Worm (Caenorhabditis elegans): ENCODE measurements around the gene nekl-3.
A peak's percentile ranks its signal among the peaks of the same experiment; 100 is the strongest.

The nekl-3 gene

DNA sequence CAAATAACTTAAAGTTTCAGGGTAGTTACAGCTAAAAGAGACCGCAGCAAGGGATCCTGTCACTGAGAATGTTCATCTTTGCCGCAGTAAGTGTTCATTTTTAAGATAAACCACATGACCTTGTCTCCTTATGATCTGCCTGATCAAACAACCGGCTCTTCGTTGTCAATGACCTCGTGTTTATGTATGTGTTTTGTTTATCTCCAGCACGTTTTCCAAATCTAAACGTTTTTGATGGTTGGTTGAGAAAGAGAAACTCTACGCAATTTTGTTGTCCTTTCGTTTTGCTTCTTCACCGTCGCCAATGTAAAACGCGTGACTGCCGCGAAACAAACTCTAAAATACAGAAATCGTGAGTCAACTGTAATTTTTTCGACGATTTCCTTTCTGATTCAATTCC, 42.8 kb upstream of the nekl-3 start, which contains the start of gene tsct-1:
TSS of gene tsct-1 (plus strand) at position 12 of the 400 bp plus-strand sequence.
- TF ChIP-seq nhr-129 (tag; optimal IDR thresholded peaks at IDR 0.05) (peak; percentile 1), peb-1 (tag; optimal IDR thresholded peaks at IDR 0.05) (no peak)

DNA sequence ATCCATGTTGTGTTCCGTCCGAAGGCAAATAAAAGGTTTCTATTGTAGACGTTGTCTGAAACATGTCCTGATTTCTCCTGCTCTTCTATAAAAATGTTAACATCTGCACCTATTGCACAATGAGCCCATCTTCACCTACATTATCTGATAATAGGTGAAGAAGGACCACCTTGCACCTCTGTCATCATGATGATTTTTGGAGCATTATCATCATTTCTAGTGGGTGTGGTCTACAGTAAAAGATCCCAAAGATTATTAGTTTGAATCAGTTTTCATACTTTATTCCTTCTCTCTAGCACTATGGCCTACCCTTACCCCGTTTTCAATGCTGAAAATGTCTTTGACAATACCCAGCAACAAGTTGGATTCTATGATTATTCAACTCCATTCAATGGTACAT, 39.0 kb upstream of the nekl-3 start, which contains the start of gene med-1:
TSS of gene med-1 (plus strand) at position 301 of the 400 bp plus-strand sequence.
- no peak for TF ChIP-seq unc-39 (tag; optimal IDR thresholded peaks at IDR 0.05)
- no peak for TF ChIP-seq sma-3 (GFP tag; optimal IDR thresholded peaks at IDR 0.05)
- no peak for TF ChIP-seq ZK546.5 (tag; optimal IDR thresholded peaks at IDR 0.05)
- no peak for TF ChIP-seq nhr-129 (tag; optimal IDR thresholded peaks at IDR 0.05)
- no peak for TF ChIP-seq nhr-23 (tag; optimal IDR thresholded peaks at IDR 0.05)
- no peak for TF ChIP-seq sma-9 (GFP tag; optimal IDR thresholded peaks at IDR 0.05)
- TF ChIP-seq sma-9 (tag; optimal IDR thresholded peaks at IDR 0.05): no peak
- TF ChIP-seq unc-55 (GFP tag; optimal IDR thresholded peaks at IDR 0.05): no peak
- no peak for TF ChIP-seq lin-11 (tag; optimal IDR thresholded peaks at IDR 0.05)
- no peak for TF ChIP-seq alr-1 (tag; optimal IDR thresholded peaks at IDR 0.05)
- no peak for TF ChIP-seq nhr-237 (tag; optimal IDR thresholded peaks at IDR 0.05)
- no peak for TF ChIP-seq zag-1 (tag; optimal IDR thresholded peaks at IDR 0.05)
- no peak for TF ChIP-seq elt-1 (tag; optimal IDR thresholded peaks at IDR 0.05)
- TF ChIP-seq aly-2 (tag; optimal IDR thresholded peaks at IDR 0.05): no peak
- no peak for TF ChIP-seq nhr-25 (tag; optimal IDR thresholded peaks at IDR 0.05)
- TF ChIP-seq sem-4 (tag; optimal IDR thresholded peaks at IDR 0.05): no peak
- TF ChIP-seq R02D3.7 (tag; optimal IDR thresholded peaks at IDR 0.05): no peak
- TF ChIP-seq ama-1 (optimal IDR thresholded peaks at IDR 0.05): no peak
- no peak for TF ChIP-seq ztf-11 (tag; optimal IDR thresholded peaks at IDR 0.05)
- no peak for TF ChIP-seq mdl-1 (tag; optimal IDR thresholded peaks at IDR 0.05)
- no peak for TF ChIP-seq egl-27 (tag; optimal IDR thresholded peaks at IDR 0.05)

DNA sequence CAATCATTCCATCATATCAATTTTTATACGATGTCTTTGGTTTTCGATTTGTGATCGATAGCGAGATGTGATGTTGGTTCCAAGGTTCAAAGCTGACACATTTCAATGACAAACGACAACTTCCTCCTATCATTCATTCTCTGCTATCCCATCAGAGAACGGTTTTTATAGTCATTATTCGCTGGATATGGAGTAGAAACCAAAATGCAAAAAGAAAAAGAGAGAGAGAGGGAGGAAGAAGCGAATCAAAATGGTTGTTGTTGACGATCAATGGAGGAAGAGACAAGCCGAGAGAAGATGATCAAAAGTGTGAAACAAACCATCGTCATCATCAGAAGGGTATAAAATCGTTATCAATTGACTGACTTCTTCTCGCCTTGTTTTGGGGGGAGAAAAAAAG, 34.1 kb upstream of the nekl-3 start, which contains the start of gene T24D3.2:
TSS of gene T24D3.2 (plus strand) at position 304 of the 400 bp plus-strand sequence.
- TF ChIP-seq nhr-10 (tag; optimal IDR thresholded peaks at IDR 0.05): no peak
- peak; percentile 63 for TF ChIP-seq egl-27 (tag; optimal IDR thresholded peaks at IDR 0.05)
- no peak for TF ChIP-seq nhr-11 (tag; optimal IDR thresholded peaks at IDR 0.05)
- no peak for TF ChIP-seq snpc-4 (tag; optimal IDR thresholded peaks at IDR 0.05)
- TF ChIP-seq nhr-21 (tag; optimal IDR thresholded peaks at IDR 0.05): peak; percentile 91
- no peak for TF ChIP-seq lin-39 (tag; optimal IDR thresholded peaks at IDR 0.05)
- peak; percentile 87 for TF ChIP-seq sma-9 (GFP tag; optimal IDR thresholded peaks at IDR 0.05)
- TF ChIP-seq sma-9 (tag; optimal IDR thresholded peaks at IDR 0.05): no peak
- TF ChIP-seq nhr-237 (tag; optimal IDR thresholded peaks at IDR 0.05): no peak
- TF ChIP-seq nhr-25 (tag; optimal IDR thresholded peaks at IDR 0.05): peak; percentile 74
- no peak for TF ChIP-seq Y55F3AM.14 (GFP tag; optimal IDR thresholded peaks at IDR 0.05)
- no peak for TF ChIP-seq ceh-82 (tag; optimal IDR thresholded peaks at IDR 0.05)
- no peak for TF ChIP-seq unc-55 (GFP tag; optimal IDR thresholded peaks at IDR 0.05)
- TF ChIP-seq aly-2 (tag; optimal IDR thresholded peaks at IDR 0.05): no peak
- peak; percentile 19 for TF ChIP-seq crh-2 (tag; optimal IDR thresholded peaks at IDR 0.05)
- no peak for TF ChIP-seq ztf-1 (GFP tag; conservative IDR thresholded peaks at IDR 0.05)
- peak; percentile 13 for TF ChIP-seq fos-1 (tag; optimal IDR thresholded peaks at IDR 0.05)
- TF ChIP-seq blmp-1 (tag; optimal IDR thresholded peaks at IDR 0.05; ENCODE audit: insufficient read depth): peak; percentile 14
- TF ChIP-seq unc-39 (tag; optimal IDR thresholded peaks at IDR 0.05): no peak
- TF ChIP-seq sma-3 (GFP tag; optimal IDR thresholded peaks at IDR 0.05): peak; percentile 88
- no peak for TF ChIP-seq elt-3 (tag; optimal IDR thresholded peaks at IDR 0.05)
- TF ChIP-seq ceh-16 (tag; optimal IDR thresholded peaks at IDR 0.05): no peak
- TF ChIP-seq mab-5 (tag; optimal IDR thresholded peaks at IDR 0.05): no peak
- TF ChIP-seq unc-62 (GFP tag; optimal IDR thresholded peaks at IDR 0.05): no peak
- TF ChIP-seq R02D3.7 (tag; optimal IDR thresholded peaks at IDR 0.05): no peak
- TF ChIP-seq mdl-1 (tag; optimal IDR thresholded peaks at IDR 0.05): peak in 1 of 2 experiments; percentile 24
- TF ChIP-seq elt-1 (tag; optimal IDR thresholded peaks at IDR 0.05): no peak
- TF ChIP-seq nhr-77 (tag; optimal IDR thresholded peaks at IDR 0.05): no peak
- TF ChIP-seq nhr-6 (tag; optimal IDR thresholded peaks at IDR 0.05): no peak
- TF ChIP-seq dmd-4 (tag; optimal IDR thresholded peaks at IDR 0.05): no peak
- TF ChIP-seq ztf-11 (tag; optimal IDR thresholded peaks at IDR 0.05): no peak
- TF ChIP-seq skn-1 (tag; optimal IDR thresholded peaks at IDR 0.05): no peak
